Worm (Caenorhabditis elegans): ENCODE data around the gene Y48C3A.12.

Y48C3A.12 gene

DNA sequence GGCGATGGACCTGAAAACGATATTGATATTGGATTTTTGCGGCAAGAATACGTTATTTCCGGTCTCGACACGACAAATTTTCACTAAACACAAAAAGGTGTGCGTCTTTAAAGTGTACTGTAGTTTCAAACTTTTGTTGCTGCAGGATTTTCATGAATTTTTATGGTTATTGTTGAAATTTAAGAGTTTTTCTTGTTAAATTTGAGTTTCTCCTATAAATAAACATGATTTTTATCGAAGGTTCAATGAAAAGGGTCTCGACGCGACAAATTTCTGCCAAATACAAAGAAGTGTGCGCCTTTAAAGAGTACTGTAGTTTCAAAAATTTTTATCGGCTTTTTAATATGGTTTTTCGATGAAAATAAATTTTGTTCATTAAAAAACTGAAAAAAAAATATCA is 36.2 kb upstream of the Y48C3A.12 start:
- TF ChIP-seq sox-4 (tag; optimal IDR thresholded peaks at IDR 0.05) (no peak), ztf-16 (tag; optimal IDR thresholded peaks at IDR 0.05) (no peak), pqm-1 (tag; optimal IDR thresholded peaks at IDR 0.05) (no peak), ref-2 (tag; optimal IDR thresholded peaks at IDR 0.05) (no peak), elt-4 (tag; optimal IDR thresholded peaks at IDR 0.05) (no peak), T23F11.4 (GFP tag; optimal IDR thresholded peaks at IDR 0.05) (no peak), ceh-22 (tag; optimal IDR thresholded peaks at IDR 0.05) (no peak), pha-2 (tag; optimal IDR thresholded peaks at IDR 0.05) (no peak)

DNA sequence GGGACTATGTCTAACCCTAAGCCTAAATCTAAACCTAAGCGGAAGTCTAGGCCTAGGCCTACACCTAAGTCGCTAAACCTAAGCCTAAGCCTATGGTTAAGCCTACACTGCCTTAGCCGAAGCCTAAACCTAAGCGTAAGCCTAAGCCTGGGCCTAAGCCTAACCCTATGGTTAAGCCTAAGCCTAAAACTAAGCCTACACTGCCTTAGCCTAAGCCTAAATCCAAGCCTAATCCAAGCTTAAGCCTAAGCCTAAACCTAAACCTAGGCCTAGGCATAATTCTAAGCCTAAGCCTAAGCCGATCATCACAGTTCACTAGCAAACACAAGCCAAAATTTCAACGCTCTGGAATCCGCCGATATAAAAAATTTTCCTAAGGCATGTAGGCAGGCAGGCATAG is 34.9 kb upstream of the Y48C3A.12 start:
- TF ChIP-seq hlh-30 (tag; optimal IDR thresholded peaks at IDR 0.05; ENCODE audit: insufficient read depth) (no peak), ceh-18 (tag; optimal IDR thresholded peaks at IDR 0.05) (no peak), ceh-19 (GFP tag; optimal IDR thresholded peaks at IDR 0.05) (no peak), dve-1 (tag; optimal IDR thresholded peaks at IDR 0.05) (peak; percentile 82), lim-6 (tag; optimal IDR thresholded peaks at IDR 0.05) (no peak), hlh-13 (GFP tag; optimal IDR thresholded peaks at IDR 0.05) (no peak)

DNA sequence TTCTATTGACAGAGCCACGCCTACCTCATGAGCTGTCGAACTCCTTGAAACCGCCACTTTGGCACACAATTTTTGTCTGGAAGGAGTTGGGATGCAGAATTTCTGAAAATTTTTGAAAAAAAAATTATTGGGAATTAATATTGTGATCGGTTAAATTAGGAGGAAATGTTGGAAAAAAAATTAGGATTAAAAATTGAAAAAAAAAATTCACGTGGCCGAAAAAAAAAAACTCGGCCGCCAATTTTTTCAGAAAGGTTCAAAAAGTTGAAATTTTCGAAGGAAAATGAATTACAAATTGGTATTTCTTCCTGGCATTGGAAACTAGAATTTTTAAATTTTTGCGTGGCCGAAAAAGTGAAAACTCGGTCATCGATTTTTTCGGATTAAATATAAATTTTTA is 20.1 kb upstream of the Y48C3A.12 start, which contains the start of gene dmsr-3:
Gene dmsr-3 (minus strand): TSS at position 101 of the 400 bp plus-strand sequence.
- TF ChIP-seq odd-2 (tag; optimal IDR thresholded peaks at IDR 0.05) (no peak), mec-3 (tag; optimal IDR thresholded peaks at IDR 0.05; ENCODE audit: borderline replicate concordance) (no peak), ceh-9 (tag; optimal IDR thresholded peaks at IDR 0.05) (no peak), ceh-6 (GFP tag; optimal IDR thresholded peaks at IDR 0.05) (no peak)

DNA sequence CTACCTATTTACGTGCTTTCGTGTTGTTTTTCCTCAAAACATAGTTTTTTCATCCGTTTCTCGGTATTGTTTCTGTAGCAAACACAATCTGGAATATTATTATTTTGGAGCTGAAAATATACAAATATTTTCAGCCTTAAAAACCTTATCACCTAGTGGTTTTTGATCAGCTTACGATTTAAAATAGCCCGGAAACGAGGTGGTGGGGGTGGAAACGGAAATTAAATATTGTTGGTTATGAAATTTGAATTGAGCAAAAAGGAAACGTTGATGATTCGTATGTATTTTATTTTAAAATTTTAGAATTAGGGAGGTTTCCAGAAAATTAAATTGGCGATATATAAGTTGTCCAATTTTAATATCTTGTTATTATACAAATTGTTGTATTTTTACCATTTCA is 8.4 kb upstream of the Y48C3A.12 start:
- TF ChIP-seq ceh-31 (tag; optimal IDR thresholded peaks at IDR 0.05) = no peak
- TF ChIP-seq nfya-1 (tag; optimal IDR thresholded peaks at IDR 0.05) = no peak
- no peak for TF ChIP-seq pag-3 (tag; optimal IDR thresholded peaks at IDR 0.05; ENCODE audit: borderline replicate concordance)
- TF ChIP-seq che-1 (tag; optimal IDR thresholded peaks at IDR 0.05) = no peak
- TF ChIP-seq tbx-7 (tag; optimal IDR thresholded peaks at IDR 0.05) = no peak
- TF ChIP-seq hlh-13 (GFP tag; optimal IDR thresholded peaks at IDR 0.05) = no peak
- no peak for TF ChIP-seq ceh-14 (tag; optimal IDR thresholded peaks at IDR 0.05)
- no peak for TF ChIP-seq sox-4 (tag; optimal IDR thresholded peaks at IDR 0.05)

DNA sequence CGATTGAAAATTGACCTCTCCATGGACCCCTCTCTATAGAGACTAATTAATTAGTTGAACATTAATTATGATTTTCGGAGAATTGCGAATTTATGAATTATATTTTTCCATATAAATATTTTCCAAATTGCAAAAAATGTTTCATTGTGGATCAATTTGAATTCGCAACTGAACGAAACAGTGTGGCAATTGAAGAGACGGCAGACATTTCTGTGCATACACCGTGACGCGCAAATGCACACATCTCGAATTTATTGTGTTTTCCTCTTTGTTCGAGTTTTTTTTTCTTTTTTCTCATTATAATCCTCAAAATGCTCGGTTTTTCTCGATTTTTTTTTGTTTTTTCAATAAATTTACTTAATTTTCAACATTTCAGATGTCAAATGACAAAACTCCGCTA is 7.0 kb upstream of the Y48C3A.12 start, which contains the start of gene Y48C3A.20:
Gene Y48C3A.20 (plus strand): TSS at position 377 of the 400 bp plus-strand sequence.
- TF ChIP-seq ceh-31 (tag; optimal IDR thresholded peaks at IDR 0.05) (peak; percentile 8), ceh-48 (tag; optimal IDR thresholded peaks at IDR 0.05) (peak; percentile 27), dve-1 (tag; optimal IDR thresholded peaks at IDR 0.05) (peak; percentile 17), lim-6 (tag; optimal IDR thresholded peaks at IDR 0.05) (no peak), tbx-7 (tag; optimal IDR thresholded peaks at IDR 0.05) (no peak), ets-4 (tag; optimal IDR thresholded peaks at IDR 0.05) (no peak), ref-2 (tag; optimal IDR thresholded peaks at IDR 0.05) (no peak), mec-3 (tag; optimal IDR thresholded peaks at IDR 0.05; ENCODE audit: borderline replicate concordance) (no peak), ztf-16 (tag; optimal IDR thresholded peaks at IDR 0.05) (peak; percentile 24), unc-42 (tag; optimal IDR thresholded peaks at IDR 0.05) (peak; percentile 50), fax-1 (tag; optimal IDR thresholded peaks at IDR 0.05) (no peak), ceh-30 (tag; optimal IDR thresholded peaks at IDR 0.05) (peak; percentile 76), npax-4 (tag; optimal IDR thresholded peaks at IDR 0.05) (no peak), ama-1 (optimal IDR thresholded peaks at IDR 0.05) (no peak), pqm-1 (tag; optimal IDR thresholded peaks at IDR 0.05) (no peak), pag-3 (tag; optimal IDR thresholded peaks at IDR 0.05; ENCODE audit: borderline replicate concordance) (no peak), madf-2 (tag; optimal IDR thresholded peaks at IDR 0.05) (no peak), sox-2 (GFP tag; IDR thresholded peaks at IDR 0.05) (peak; percentile 25; the same call in 1 of the 2 replicates), hlh-15 (tag; optimal IDR thresholded peaks at IDR 0.05) (no peak), tbx-2 (tag; optimal IDR thresholded peaks at IDR 0.05) (peak; percentile 9), nfya-1 (tag; optimal IDR thresholded peaks at IDR 0.05) (peak; percentile 56), ceh-2 (tag; optimal IDR thresholded peaks at IDR 0.05) (no peak), unc-3 (GFP tag; conservative IDR thresholded peaks at IDR 0.05) (no peak), unc-3 (tag; optimal IDR thresholded peaks at IDR 0.05) (no peak), pax-1 (tag; optimal IDR thresholded peaks at IDR 0.05) (peak; percentile 44), ceh-14 (tag; optimal IDR thresholded peaks at IDR 0.05) (peak; percentile 55)
